Fruit fly (Drosophila melanogaster): ENCODE data around the gene Sbat.

Sbat gene

DNA sequence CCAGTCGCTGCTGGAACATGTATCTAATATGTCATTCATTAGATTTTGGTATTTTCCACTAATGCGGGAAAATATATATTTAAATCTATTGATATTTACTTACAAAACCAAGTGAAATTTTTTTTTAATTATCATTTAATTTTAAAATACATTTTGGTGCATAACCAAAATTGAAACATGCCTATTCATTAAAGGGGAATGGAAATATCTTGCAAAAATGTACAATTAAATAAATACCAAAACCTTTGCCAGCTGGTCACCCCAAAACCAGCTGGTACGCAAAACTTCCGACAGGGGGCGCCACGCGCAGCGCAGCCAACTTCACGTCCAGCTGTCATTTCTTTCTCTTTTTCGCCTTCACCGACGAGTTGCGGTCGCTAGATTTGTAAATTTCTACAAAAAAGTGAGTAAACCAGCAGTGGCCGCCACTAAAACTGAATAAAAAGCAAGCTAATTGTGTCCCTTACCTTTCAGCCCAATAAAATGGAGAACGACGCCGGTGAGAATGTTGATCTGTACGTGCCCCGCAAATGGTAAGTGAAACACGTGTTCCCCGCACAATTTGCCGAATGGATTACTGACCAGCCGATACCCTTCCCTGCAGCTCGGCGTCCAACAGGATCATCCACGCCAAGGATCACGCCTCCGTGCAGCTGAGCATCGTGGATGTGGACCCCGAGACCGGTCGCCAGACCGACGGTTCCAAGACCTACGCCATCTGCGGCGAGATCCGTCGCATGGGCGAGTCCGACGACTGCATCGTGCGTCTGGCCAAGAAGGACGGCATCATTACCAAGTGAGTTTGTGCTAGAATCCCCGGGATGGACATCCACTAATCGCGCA, 22.1 kb upstream of the Sbat start, which contains the start of the genes CG3104 and RpS21 (continued):
- TF ChIP-seq sc (optimal IDR thresholded peaks at IDR 0.05) (no peak), sc (GFP tag; optimal IDR thresholded peaks at IDR 0.05) (peak; percentile 73), ken (GFP tag; IDR thresholded peaks at IDR 0.05) (peak; percentile 95), slp2 (GFP tag; optimal IDR thresholded peaks at IDR 0.05) (peak; percentile 77), CG32772 (GFP tag; IDR thresholded peaks at IDR 0.05) (peak; percentile 88), bbx (GFP tag; IDR thresholded peaks at IDR 0.05; ENCODE audit: partially characterized antibody) (0 out of 2 replicates have a peak, but pooled peaks have one; percentile 22), aop (GFP tag; IDR thresholded peaks at IDR 0.05) (no peak), CG15479 (GFP tag; optimal IDR thresholded peaks at IDR 0.05) (peak; percentile 7), CG10431 (GFP tag; optimal IDR thresholded peaks at IDR 0.05) (peak; percentile 93), lbe (GFP tag; optimal IDR thresholded peaks at IDR 0.05) (peak; percentile 58), CG7745 (tag; optimal IDR thresholded peaks at IDR 0.05) (no peak), Jarid2 (GFP tag; optimal IDR thresholded peaks at IDR 0.05) (peak; percentile 74), Neu2 (GFP tag; optimal IDR thresholded peaks at IDR 0.05; ENCODE audit: borderline replicate concordance) (no peak), CG4404 (GFP tag; IDR thresholded peaks at IDR 0.05) (peak; percentile 59; the same call in 1 of the 2 replicates), Ada2b (GFP tag; IDR thresholded peaks at IDR 0.05) (peak; percentile 69), crc (GFP tag; optimal IDR thresholded peaks at IDR 0.05) (peak; percentile 75), CG12104 (GFP tag; optimal IDR thresholded peaks at IDR 0.05) (peak; percentile 87), CG4424 (GFP tag; optimal IDR thresholded peaks at IDR 0.05) (peak; percentile 84), tx (GFP tag; optimal IDR thresholded peaks at IDR 0.05) (peak; percentile 71), CG8765 (GFP tag; IDR thresholded peaks at IDR 0.05) (peak; percentile 78), CG11093 (GFP tag; IDR thresholded peaks at IDR 0.05) (peak; percentile 62; the same call in 2 of the 3 replicates), Dip2 (GFP tag; IDR thresholded peaks at IDR 0.05) (no peak), CG14050 (GFP tag; IDR thresholded peaks at IDR 0.05) (peak; percentile 79), TFAM (GFP tag; optimal IDR thresholded peaks at IDR 0.05) (peak; percentile 28), CG9817 (tag; optimal IDR thresholded peaks at IDR 0.05) (peak; percentile 86), Fer3 (tag; optimal IDR thresholded peaks at IDR 0.05) (peak; percentile 82), ERR (GFP tag; optimal IDR thresholded peaks at IDR 0.05) (peak; percentile 55), Abd-B (GFP tag; optimal IDR thresholded peaks at IDR 0.05) (peak; percentile 26), CG6791 (GFP tag; IDR thresholded peaks at IDR 0.05; ENCODE audit: partially characterized antibody) (0 out of 3 replicates have a peak, but pooled peaks have one; percentile 5), Vsx1 (GFP tag; optimal IDR thresholded peaks at IDR 0.05) (peak; percentile 74), CG12299 (tag; optimal IDR thresholded peaks at IDR 0.05) (peak; percentile 44), CG8944 (GFP tag; optimal IDR thresholded peaks at IDR 0.05) (peak; percentile 83), CG9609 (GFP tag; optimal IDR thresholded peaks at IDR 0.05) (peak; percentile 73), maf-S (GFP tag; optimal IDR thresholded peaks at IDR 0.05) (peak; percentile 80), CG2120 (GFP tag; optimal IDR thresholded peaks at IDR 0.05) (peak; percentile 73), zf30C (GFP tag; optimal IDR thresholded peaks at IDR 0.05) (peak; percentile 50), fru (optimal IDR thresholded peaks at IDR 0.05) (no peak), klu (GFP tag; IDR thresholded peaks at IDR 0.05) (peak; percentile 72), GATAe (GFP tag; conservative IDR thresholded peaks at IDR 0.05) (no peak), cg (GFP tag; optimal IDR thresholded peaks at IDR 0.05) (no peak), Mes4 (GFP tag; optimal IDR thresholded peaks at IDR 0.05) (peak; percentile 88), CG3281 (GFP tag; optimal IDR thresholded peaks at IDR 0.05) (peak; percentile 83), B-H1 (GFP tag; IDR thresholded peaks at IDR 0.05) (peak; percentile 76), lab (GFP tag; optimal IDR thresholded peaks at IDR 0.05) (peak; percentile 95), E2f2 (GFP tag; IDR thresholded peaks at IDR 0.05) (peak; percentile 88), CG2712 (tag; optimal IDR thresholded peaks at IDR 0.05) (peak; percentile 83), CG7963 (GFP tag; IDR thresholded peaks at IDR 0.05; ENCODE audit: partially characterized antibody) (no peak), CG14667 (GFP tag; IDR thresholded peaks at IDR 0.05) (peak; percentile 86), Six4 (GFP tag; optimal IDR thresholded peaks at IDR 0.05) (peak; percentile 74)
